Fruit fly (Drosophila melanogaster): ENCODE measurements around the gene CG31815.

The CG31815 gene

DNA sequence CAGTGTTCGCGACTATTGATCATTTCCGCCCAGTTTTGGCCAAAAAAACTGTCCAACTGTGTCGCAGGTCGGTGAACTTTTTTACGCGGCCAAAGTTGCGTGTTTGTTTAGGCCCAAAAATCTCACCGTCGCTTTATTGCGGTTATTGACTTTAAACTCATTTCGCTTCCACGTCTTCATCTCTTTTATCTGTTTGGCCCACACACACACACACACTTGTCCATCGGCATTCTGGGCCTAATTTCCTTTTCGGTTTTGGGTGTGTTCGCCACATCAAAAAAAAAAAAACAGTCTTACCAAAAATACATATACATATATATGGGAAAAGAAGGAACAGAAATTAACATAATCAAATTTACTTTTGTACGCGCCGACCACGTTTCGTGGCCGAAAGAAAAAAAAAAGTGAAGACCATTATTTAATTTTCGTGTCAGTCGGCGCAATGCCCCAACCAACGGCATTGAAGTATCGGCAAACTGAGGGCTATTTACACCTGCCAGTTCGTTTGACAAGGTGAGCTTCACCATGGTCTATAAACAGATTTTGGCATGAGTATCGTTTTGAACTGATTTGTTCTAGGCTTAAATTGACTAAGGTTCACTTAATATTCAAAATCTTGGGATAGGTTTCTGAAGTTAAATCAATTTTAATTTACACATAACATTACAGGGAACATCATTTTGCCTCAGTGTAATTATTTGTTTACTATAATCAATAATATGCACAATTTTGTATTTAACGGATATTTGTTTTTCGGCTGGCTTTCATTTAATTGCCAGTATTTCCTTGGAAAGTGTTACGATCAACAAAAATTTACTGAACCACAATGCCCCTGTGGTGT, at the start of gene CG31815:
CG31815 (plus strand) TSS at position 791 of the 841 bp plus-strand sequence.
- TF ChIP-seq noc (tag; optimal IDR thresholded peaks at IDR 0.05) = no peak

DNA sequence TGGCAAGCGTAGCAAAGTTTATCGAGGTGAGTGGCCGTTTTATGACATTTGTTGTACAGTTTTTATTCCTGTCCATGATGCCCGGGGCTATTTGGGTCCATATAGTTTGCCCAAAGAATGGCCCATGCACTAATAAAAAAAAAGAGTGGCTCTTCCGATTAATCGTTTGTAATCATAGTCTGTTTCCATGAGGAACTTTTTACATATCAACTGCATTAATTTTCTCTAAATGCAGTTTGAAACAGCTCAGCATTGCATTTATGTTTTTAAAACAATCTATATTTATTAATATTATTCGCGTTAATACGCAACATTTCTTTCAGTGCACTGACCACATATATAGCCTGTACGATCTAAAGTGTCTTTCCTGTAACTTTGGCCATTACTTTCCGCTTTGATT, 45.7 kb upstream of the CG31815 start:
- no peak for TF ChIP-seq noc (tag; optimal IDR thresholded peaks at IDR 0.05)

DNA sequence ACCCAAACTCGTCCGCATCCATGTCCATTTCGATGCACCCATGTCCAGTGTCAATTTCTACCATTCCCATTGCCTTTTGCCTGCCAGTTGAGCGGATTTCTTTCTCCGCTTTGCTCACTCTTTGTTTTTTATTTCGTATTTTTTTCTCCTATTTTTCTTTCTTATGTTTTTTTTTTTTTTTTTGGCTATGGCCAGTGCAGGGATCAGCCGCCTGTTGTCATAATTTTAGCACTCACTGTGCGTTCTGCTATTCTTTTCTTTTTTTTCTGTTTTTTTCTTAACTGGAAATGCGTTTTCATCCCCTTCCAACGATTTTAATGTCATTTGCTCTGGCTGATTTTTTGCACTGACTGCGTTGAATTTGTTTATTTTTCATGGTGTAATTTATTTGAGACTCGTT, 43.2 kb upstream of the CG31815 start:
- no peak for TF ChIP-seq noc (tag; optimal IDR thresholded peaks at IDR 0.05)

DNA sequence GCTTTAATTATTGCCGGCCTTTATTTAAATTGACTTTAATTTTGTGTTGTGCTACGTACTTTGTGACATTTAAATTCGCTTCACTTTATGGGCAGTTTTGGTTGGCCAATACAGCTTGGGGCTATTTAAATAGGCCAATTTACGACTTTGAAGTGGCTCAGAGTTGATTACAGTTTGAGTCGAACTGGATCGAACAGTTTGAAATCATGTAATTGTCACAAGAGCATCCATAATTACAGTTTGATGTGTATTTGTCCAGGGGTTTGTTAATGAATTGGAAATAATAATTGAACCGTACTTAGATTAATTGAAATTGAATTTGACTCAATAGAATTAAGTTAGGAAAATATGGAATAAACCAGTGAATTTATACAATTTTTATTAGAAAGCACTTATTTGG, 22.9 kb upstream of the CG31815 start:
- TF ChIP-seq noc (tag; optimal IDR thresholded peaks at IDR 0.05) = no peak

DNA sequence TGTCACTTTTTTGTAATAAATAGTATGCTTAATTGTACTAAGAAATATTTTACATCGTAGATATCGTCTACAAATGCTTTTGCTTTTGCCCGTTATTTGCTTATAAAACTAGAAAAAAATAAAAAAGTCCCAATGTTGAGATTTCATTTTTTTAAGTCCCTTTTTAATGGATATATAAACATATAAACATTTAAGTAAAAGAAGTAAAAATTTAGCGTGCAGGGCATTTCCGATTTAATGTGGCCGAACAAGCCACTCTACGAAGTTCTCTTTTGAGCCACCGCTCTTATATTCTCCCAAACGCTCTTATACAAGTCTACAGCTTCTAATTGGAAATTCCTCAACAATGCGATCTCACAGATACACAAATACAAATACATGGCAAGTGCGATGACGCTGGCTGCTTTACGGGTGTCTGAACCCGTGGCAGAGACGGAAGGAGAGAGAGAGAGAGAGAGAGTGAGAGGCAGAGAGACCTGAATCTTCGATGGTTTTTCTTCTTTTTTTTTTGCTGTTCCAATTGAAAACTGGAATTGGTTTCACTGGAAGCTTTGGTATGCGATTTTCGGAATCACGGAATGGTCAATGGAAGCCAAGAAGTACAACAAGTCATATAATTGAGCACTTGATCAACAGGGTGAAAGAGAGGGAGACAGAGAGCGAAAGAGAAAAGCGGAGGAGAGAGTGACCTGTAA, 17.8 kb upstream of the CG31815 start:
- TF ChIP-seq noc (tag; optimal IDR thresholded peaks at IDR 0.05) = no peak

DNA sequence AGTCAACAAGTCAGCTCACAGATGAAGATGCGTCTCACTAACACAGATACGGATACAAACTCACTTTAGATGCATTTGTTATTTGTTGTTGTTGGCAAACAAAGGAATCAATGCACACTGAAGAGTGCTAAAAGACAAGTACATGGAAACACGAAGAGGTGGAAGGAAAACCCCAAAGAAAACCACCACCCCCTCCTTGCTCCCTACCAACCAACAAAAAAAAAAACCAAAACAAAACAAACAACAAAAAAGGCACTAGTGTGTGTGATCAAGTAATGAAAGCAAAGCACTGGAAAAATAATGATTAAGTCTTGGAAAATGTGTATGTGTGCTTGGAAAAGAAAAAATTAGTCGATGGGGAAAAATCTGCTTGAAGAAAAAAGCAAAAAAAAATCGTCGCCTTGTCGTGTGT, 16.9 kb upstream of the CG31815 start:
- TF ChIP-seq noc (tag; optimal IDR thresholded peaks at IDR 0.05) = no peak

DNA sequence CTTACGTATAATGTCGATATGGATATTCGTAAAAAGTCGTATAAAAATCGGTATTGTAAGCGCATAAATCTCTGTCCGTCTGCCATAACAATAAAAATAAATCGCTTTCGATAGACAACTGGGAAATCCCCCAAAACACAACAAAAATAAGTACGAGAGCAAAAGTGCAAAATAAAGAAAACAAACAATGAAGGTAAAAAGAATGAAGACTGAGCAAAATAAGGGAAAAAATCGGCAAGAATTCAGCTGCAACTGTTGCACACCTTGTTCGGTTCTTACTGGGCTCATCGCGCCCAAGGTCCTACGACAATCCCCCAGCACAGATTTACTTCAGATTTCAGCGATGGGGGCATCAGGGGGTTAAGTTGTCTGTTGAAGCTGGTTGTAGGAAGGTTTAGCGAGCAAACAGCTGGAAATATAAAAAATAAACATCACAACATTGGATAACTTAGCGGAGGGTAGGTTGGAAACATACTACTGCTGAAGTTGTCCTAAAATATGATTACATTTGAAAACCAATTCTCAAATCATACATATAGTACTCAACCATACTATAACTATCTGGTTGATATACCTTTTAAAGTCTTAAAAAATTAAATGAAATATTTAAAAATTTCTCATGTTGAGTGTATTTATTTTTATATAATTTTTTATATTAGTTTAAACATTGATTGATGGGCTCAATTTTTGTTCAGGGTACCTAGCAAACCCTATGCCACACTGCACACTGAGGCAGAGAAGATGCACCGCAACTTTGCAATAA, 15.1 kb upstream of the CG31815 start:
- TF ChIP-seq noc (tag; optimal IDR thresholded peaks at IDR 0.05) = no peak

DNA sequence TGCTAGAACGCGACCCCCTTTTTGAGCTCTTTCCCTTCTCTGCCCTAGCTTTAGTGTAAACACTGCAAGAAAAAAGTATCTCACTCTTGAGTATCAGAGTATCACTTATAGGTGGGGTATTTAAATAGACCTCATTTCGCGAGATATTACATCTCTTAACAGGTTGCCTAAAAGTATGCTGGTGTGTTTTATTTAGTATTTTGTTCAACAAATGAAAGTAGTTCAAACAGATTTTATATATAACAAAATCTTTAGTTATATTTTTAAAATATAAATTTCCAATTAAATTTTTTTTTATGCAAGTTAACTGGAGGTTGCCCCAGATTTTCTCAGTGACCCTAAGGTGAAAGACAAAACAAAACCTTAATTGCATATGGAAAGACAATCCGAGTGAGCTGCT, 14.1 kb upstream of the CG31815 start:
- TF ChIP-seq noc (tag; optimal IDR thresholded peaks at IDR 0.05) = no peak

DNA sequence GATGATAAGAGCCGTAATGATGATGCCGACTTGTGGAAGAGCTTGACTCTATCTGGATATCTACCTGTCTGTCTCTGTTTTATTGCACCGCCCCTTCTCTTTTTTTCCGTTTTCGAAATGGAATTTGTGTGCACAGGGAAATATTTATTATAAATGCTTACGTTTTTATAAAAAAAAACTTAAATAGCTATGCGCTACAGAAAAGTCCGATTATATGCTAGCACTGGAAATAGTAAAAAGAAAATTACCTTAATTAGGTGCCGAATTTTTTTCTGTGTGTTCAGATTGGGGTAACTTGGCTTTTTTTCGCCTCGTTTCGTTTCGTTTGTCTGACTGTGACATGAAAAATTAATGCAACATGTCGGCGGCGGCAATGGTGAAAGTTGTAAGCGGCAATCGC, 13.7 kb upstream of the CG31815 start:
- TF ChIP-seq noc (tag; optimal IDR thresholded peaks at IDR 0.05) = no peak

DNA sequence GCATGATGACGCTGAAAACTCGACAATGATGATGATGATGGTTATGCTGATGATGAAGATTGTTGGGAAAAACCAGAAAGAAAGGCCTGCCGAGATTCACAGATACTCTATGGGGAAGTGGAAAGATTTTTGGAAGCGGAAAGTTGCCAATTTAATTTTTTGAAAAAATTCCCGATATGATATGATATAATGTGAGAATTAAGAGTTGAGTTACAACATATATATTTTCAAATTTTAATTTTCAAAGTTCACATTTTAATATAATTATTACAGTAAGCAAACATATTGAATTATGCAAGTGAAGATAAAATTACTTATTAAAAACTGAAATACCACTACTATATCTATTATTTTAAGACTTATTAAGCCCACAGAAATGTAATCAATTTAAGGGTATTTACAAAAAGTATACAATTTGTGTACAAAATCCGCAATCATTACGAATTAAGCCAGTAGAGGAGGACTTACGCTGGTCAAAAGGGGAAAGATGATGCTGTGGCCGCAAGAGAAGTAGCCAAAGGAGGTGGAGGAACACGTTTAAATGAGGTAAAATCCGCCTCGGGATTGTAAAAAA, 11.6 kb upstream of the CG31815 start:
- no peak for TF ChIP-seq noc (tag; optimal IDR thresholded peaks at IDR 0.05)

DNA sequence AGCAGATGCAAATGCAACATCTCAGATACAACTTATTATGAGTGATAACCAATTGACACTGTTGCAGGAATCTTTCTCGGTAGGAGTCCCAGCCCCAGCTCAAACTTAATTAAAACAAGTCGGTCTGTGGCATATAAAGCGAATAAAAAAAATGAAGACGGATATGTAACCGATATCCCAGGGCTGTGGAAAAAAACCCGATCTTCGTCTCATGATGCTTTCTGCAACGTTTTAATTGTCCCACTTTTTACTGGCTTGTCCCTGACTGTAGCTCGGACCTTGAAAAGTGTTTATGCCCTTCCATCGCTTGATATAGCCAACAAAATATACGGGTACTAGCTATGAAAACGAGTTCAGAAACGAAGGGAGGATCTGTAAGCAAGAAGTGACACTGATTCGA, 11.0 kb upstream of the CG31815 start:
- TF ChIP-seq noc (tag; optimal IDR thresholded peaks at IDR 0.05) = no peak

DNA sequence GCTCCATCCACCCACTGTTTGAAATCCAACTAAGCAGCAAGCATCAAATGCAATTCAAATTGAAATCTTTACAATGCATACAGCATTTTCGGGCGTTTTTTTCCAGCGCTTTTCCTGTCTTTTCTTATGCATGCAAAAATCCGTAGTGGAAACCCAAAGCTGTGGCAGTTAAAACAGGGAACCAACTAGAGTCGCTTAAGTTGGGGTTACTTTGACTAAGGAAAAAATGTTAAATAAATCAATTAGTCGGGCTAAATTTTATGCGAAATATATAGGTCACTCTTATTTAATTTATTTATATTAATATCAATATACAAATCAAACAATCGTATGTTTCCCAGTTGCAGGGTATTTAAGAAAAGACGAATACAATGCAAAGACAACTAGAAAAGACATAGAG, 9.7 kb upstream of the CG31815 start:
- no peak for TF ChIP-seq noc (tag; optimal IDR thresholded peaks at IDR 0.05)

DNA sequence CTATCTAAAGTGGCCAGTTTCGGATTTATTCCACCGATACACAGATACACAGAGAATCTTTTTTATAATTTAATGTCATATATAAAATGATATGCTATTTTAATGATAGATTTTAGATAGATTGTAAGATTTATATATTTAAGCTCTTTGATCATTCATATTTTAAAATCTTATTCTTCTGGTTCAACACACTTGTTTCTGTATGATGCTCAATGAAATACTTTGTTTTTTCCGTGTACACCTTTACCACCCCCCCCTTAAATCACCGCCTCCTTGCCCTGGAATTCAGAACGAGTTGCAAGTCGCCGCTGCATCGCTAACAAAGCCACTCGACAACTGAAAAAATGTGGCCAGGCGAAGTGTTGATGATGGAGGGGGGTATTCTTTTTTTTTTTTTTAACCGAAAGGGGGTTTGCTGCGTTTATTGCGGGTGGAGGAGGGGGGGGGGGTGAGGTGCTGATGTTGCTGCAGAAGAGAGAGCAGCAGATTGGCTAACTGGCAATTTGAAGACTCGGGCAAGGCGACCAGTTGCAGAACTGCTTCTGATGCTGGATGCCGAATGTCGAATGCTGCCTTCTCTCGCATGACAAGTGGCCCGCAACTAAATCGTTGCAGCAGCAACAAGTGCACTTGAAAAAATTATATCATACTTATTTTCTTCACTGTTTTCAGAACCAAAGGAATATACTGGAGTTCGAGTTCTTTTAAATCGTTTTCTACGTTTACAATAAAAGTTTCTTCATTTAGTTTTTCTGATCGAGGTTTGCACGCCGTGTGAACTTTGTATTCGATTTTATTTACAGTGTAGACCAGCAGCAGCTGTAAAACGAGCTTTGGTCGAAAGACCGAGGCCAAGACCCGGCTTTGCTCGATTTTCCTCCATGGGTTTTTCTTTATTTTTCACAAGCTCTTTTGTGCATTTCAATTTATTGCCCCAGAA, 7.6 kb upstream of the CG31815 start:
- TF ChIP-seq noc (tag; optimal IDR thresholded peaks at IDR 0.05) = no peak

DNA sequence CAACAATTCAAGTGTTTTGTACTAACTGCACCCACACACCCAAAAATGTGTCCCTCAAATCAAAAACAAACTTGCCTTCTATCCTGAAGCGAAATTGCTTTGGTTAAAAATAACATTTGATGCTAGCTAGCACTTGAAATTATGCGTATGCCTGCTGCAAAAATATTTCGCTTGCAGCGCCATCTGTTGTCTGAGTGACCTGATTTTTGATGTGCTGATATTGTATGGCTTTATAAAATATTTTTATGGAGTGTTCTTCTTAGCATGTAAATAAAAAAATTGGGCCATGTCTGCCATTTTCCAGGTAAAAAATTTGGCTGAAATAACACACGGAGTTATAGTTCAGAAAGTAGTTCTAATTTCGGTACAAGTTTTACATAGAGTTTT, 6.9 kb upstream of the CG31815 start:
- no peak for TF ChIP-seq noc (tag; optimal IDR thresholded peaks at IDR 0.05)

DNA sequence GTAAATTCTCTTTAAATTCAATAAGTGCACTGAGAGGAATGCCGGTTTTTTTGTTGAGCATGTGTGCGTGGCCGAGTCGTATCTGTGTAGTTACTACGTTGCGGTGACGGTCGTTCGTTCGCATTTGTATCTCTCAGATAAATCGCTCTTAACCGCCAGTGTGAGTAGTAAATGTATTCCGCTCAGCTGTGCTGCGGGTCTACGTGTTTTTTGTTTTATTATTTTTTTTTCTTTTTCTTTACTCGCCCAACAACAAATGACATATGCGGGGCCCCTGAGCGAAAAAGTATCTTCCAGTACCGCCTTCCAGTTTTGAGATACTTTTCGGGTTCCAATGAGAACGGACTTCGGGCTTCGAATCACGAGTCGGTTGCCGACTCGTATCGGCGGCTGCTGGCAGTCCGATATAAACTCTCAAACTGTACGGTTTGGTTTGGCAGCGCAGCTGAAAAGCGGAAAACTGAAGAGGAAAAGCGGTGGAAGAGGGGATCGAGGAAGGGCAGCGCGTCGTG, 4.1 kb upstream of the CG31815 start:
- peak; percentile 13 for TF ChIP-seq noc (tag; optimal IDR thresholded peaks at IDR 0.05)

All from whole organism, larva.